Fruit fly (Drosophila melanogaster) whole organism, prepupa: Measurements from ENCODE around the gene CG7126.

Experiments used
- CG10631 ChIP-seq: fragments of 200-800 bp; sonication (Bioruptor generic); optimal IDR thresholded peaks from 2 replicates; lab custom pipeline; 2016; ENCODE audit warnings: missing biosample characterization, missing genetic modification characterization
- CG10669 ChIP-seq: fragments of 200-800 bp; sonication (Bioruptor generic); optimal IDR thresholded peaks from 3 replicates; lab custom pipeline; 2018; ENCODE audit warnings: missing biosample characterization, mild to moderate bottlenecking, missing genetic modification characterization, moderate library complexity
- CG8632 ChIP-seq: fragments of 200-800 bp; sonication (Bioruptor generic); optimal IDR thresholded peaks from 3 replicates; lab custom pipeline; 2016; ENCODE audit warnings: missing biosample characterization, missing genetic modification characterization
- Eip78C ChIP-seq: fragments of 200-800 bp; sonication (Bioruptor generic); peaks from one replicate; lab custom pipeline; 2016; ENCODE audit warnings: missing biosample characterization, missing genetic modification characterization
- Sox14 ChIP-seq: fragments of 200-800 bp; sonication (Bioruptor generic); optimal IDR thresholded peaks from 3 replicates; lab custom pipeline; 2016; ENCODE audit warnings: missing biosample characterization, missing genetic modification characterization

DNA sequence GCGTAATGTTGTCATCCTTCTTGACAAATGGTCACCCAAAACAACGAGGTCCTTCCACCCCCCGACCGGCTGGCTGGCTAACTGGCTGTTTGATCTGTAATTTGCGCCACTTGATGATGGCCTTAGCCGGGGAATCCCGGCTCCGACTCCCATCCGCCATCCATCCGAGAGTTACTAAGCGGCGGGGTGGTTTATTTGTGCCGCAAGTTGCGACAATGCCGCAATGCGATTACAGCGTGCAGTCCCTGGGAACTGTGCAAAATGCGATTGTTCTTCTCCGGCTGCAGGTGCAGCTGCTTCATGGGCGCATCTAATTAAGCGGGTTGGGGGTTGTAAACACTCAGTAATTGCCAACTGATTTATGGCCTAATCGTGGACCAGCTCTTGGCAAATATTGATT lies 42.6 kb downstream of the CG7126 start:
- TF ChIP-seq CG10631 (GFP tag; lab: Kevin White, UChicago): no peak
- TF ChIP-seq Sox14 (GFP tag; lab: Kevin White, UChicago): no peak
- no peak for TF ChIP-seq Eip78C (GFP tag; lab: Kevin White, UChicago)
- no peak for TF ChIP-seq CG8632 (GFP tag; lab: Kevin White, UChicago)
- TF ChIP-seq CG10669 (GFP tag; lab: Kevin White, UChicago): no peak
